Worm (Caenorhabditis elegans) whole organism, L1 larva: Measurements from ENCODE around the gene drr-2.

Experiments used
- C16A3.4 ChIP-seq: fragments of 150-350 bp; optimal IDR thresholded peaks from 2 replicates; lab custom pipeline; 2014; ENCODE audit warnings: missing biosample characterization, missing genetic modification characterization
- Y116A8C.19 ChIP-seq: sonication (generic microtip); optimal IDR thresholded peaks from 2 replicates; lab custom pipeline; 2016; ENCODE audit warnings: missing compliant biosample characterization, missing genetic modification characterization, borderline replicate concordance
- aha-1 ChIP-seq: fragments of 150-350 bp; optimal IDR thresholded peaks from 2 replicates; lab custom pipeline; 2014; ENCODE audit warnings: missing biosample characterization, missing genetic modification characterization
- blmp-1 ChIP-seq: fragments of 150-350 bp; optimal IDR thresholded peaks from 2 replicates; lab custom pipeline; 2014; ENCODE audit warnings: missing biosample characterization, missing genetic modification characterization
- ceh-63 ChIP-seq: fragments of 200-800 bp; sonication (Bioruptor generic); optimal IDR thresholded peaks from 2 replicates; lab custom pipeline; 2018; ENCODE audit warnings: mild to moderate bottlenecking, missing genetic modification characterization, missing compliant biosample characterization
- ceh-82 ChIP-seq, 3 experiments: fragments of 150-350 bp in 1 of 3; sonication (generic microtip) in 2 of 3; optimal IDR thresholded peaks; 2 replicates each; lab custom pipeline; 2014 to 2017; ENCODE audit warnings: missing biosample characterization in 3 of 3, missing genetic modification characterization in 3 of 3
- dsc-1 ChIP-seq: sonication (generic microtip); optimal IDR thresholded peaks from 2 replicates; lab custom pipeline; 2016; ENCODE audit warnings: mild to moderate bottlenecking, missing genetic modification characterization, missing compliant biosample characterization
- efl-1 ChIP-seq, 4 experiments: fragments of 150-350 bp; optimal IDR thresholded peaks in 3 of 4; peaks in 1 of 4; 1 replicate in 1 of 4; 2 replicates in 3 of 4; lab custom pipeline; 2014; ENCODE audit warnings: missing biosample characterization in 2 of 4, missing genetic modification characterization in 2 of 4, missing genetic modification reagents in 2 of 4
- elt-2 ChIP-seq: sonication (generic microtip); optimal IDR thresholded peaks from 2 replicates; lab custom pipeline; 2016; ENCODE audit warnings: missing genetic modification characterization, mild to moderate bottlenecking, inconsistent platforms, missing compliant biosample characterization, missing genetic modification reagents
- elt-3 ChIP-seq, 6 experiments: fragments of 150-350 bp in 1 of 6; sonication (generic microtip); optimal IDR thresholded peaks; 2 replicates each; lab custom pipeline; 2017 to 2018; ENCODE audit warnings: missing biosample characterization in 6 of 6, missing genetic modification characterization in 6 of 6, inconsistent platforms in 1 of 6
- fkh-4 ChIP-seq: sonication (generic microtip); optimal IDR thresholded peaks from 2 replicates; lab custom pipeline; 2016; ENCODE audit warnings: missing compliant biosample characterization, missing genetic modification characterization, borderline replicate concordance
- hlh-17 ChIP-seq: fragments of 200-800 bp; sonication (Bioruptor generic); optimal IDR thresholded peaks from 2 replicates; lab custom pipeline; 2018; ENCODE audit warnings: missing genetic modification characterization, mild to moderate bottlenecking, missing compliant biosample characterization, moderate library complexity, borderline replicate concordance
- hpl-2 ChIP-seq: fragments of 150-350 bp; optimal IDR thresholded peaks from 2 replicates; lab custom pipeline; 2014; ENCODE audit warnings: missing biosample characterization, missing genetic modification reagents, missing genetic modification characterization
- lin-13 ChIP-seq: fragments of 150-350 bp; optimal IDR thresholded peaks from 2 replicates; lab custom pipeline; 2014; ENCODE audit warnings: missing biosample characterization, missing genetic modification reagents, missing genetic modification characterization
- lin-14 ChIP-seq: fragments of 200-800 bp; sonication (Bioruptor generic); optimal IDR thresholded peaks from 2 replicates; lab custom pipeline; 2018; ENCODE audit warnings: mild to moderate bottlenecking, missing genetic modification characterization, moderate library complexity, missing compliant biosample characterization
- lin-35 ChIP-seq, 2 experiments: fragments of 150-350 bp; optimal IDR thresholded peaks; 2 replicates each; lab custom pipeline; 2014; ENCODE audit warnings: missing biosample characterization in 2 of 2, missing genetic modification characterization in 2 of 2, missing genetic modification reagents in 2 of 2
- lsy-2 ChIP-seq, 2 experiments: fragments of 150-350 bp; optimal IDR thresholded peaks; 2 replicates each; lab custom pipeline; 2014; ENCODE audit warnings: missing biosample characterization in 2 of 2, missing genetic modification characterization in 2 of 2
- nhr-19 ChIP-seq: fragments of 200-800 bp; sonication (Bioruptor generic); conservative IDR thresholded peaks from 2 replicates; pipeline ENCODE4 v1.3.6; 2022; ENCODE audit warnings: missing genetic modification characterization, missing compliant biosample characterization
- nhr-20 ChIP-seq: sonication (generic microtip); optimal IDR thresholded peaks from 2 replicates; lab custom pipeline; 2016; ENCODE audit warnings: mild to moderate bottlenecking, missing genetic modification characterization, missing compliant biosample characterization
- nhr-28 ChIP-seq: fragments of 150-350 bp; optimal IDR thresholded peaks from 2 replicates; lab custom pipeline; 2014; ENCODE audit warnings: missing biosample characterization, missing genetic modification characterization
- nhr-71 ChIP-seq: sonication (generic microtip); optimal IDR thresholded peaks from 2 replicates; lab custom pipeline; 2016; ENCODE audit warnings: mild to moderate bottlenecking, missing genetic modification characterization, moderate library complexity, missing compliant biosample characterization
- nhr-90 ChIP-seq: sonication (generic microtip); optimal IDR thresholded peaks from 2 replicates; lab custom pipeline; 2016; ENCODE audit warnings: mild to moderate bottlenecking, missing genetic modification characterization, missing compliant biosample characterization; ENCODE audit not compliant: poor library complexity
- pag-3 ChIP-seq: sonication (generic microtip); optimal IDR thresholded peaks from 2 replicates; lab custom pipeline; 2017; ENCODE audit warnings: missing genetic modification characterization, mild to moderate bottlenecking, missing compliant biosample characterization, antibody characterized with exemption, borderline replicate concordance; ENCODE audit not compliant: insufficient read depth
- pqm-1 ChIP-seq: sonication (generic microtip); optimal IDR thresholded peaks from 3 replicates; lab custom pipeline; 2017; ENCODE audit warnings: missing biosample characterization, missing genetic modification characterization
- rnt-1 ChIP-seq: sonication (generic microtip); optimal IDR thresholded peaks from 2 replicates; lab custom pipeline; 2016; ENCODE audit warnings: mild to moderate bottlenecking, missing genetic modification characterization, moderate library complexity, missing compliant biosample characterization
- skn-1 ChIP-seq: fragments of 150-350 bp; optimal IDR thresholded peaks from 2 replicates; lab custom pipeline; 2014; ENCODE audit warnings: missing biosample characterization, missing genetic modification characterization
- snpc-4 ChIP-seq: fragments of 150-350 bp; optimal IDR thresholded peaks from 2 replicates; lab custom pipeline; 2014; ENCODE audit warnings: missing biosample characterization, missing genetic modification characterization
- snu-23 ChIP-seq: sonication (generic microtip); optimal IDR thresholded peaks from 2 replicates; lab custom pipeline; 2016; ENCODE audit warnings: missing genetic modification characterization, missing compliant biosample characterization
- swsn-7 ChIP-seq: sonication (generic microtip); optimal IDR thresholded peaks from 2 replicates; lab custom pipeline; 2016; ENCODE audit warnings: missing genetic modification characterization, missing compliant biosample characterization
- tlp-1 ChIP-seq: fragments of 150-350 bp; optimal IDR thresholded peaks from 2 replicates; lab custom pipeline; 2014; ENCODE audit warnings: missing biosample characterization, missing genetic modification characterization
- unc-130 ChIP-seq: fragments of 150-350 bp; optimal IDR thresholded peaks from 2 replicates; lab custom pipeline; 2017; ENCODE audit warnings: missing biosample characterization, missing genetic modification characterization, inconsistent platforms
- ztf-11 ChIP-seq, 2 experiments: sonication (generic microtip); optimal IDR thresholded peaks; 2 replicates each; lab custom pipeline; 2016 to 2017; ENCODE audit warnings: missing genetic modification characterization in 2 of 2, missing biosample characterization in 1 of 2, missing compliant biosample characterization in 1 of 2
- ztf-4 ChIP-seq: fragments of 150-350 bp; optimal IDR thresholded peaks from 2 replicates; lab custom pipeline; 2014; ENCODE audit warnings: missing biosample characterization, missing genetic modification characterization

Gene drr-2

ce11 chrIII:13621012-13621411 lies 22.4 kb downstream of the drr-2 start:
- no peak for TF ChIP-seq skn-1
- TF ChIP-seq efl-1 (optimal IDR thresholded peaks at IDR 0.05; lab: Kevin White, UChicago): no peak
- TF ChIP-seq efl-1 (GFP tag; optimal IDR thresholded peaks at IDR 0.05 in 1 of 2; lab: Kevin White, UChicago): peak in 1 of 2 experiments; percentile 19
- TF ChIP-seq ztf-11 (tag; optimal IDR thresholded peaks at IDR 0.05; lab: Kevin White, UChicago): no peak

- peak; percentile 76 for TF ChIP-seq lin-14 (GFP tag; lab: Kevin White, UChicago)
- TF ChIP-seq C16A3.4 (tag; lab: Kevin White, UChicago): peak; percentile 15
- peak; percentile 56 for TF ChIP-seq rnt-1 (tag; lab: Kevin White, UChicago)
- TF ChIP-seq unc-130 (tag; lab: Kevin White, UChicago): peak; percentile 52
- no peak for TF ChIP-seq hlh-17 (GFP tag; lab: Kevin White, UChicago)
- peak; percentile 57 for TF ChIP-seq nhr-71 (tag; lab: Kevin White, UChicago)
- no peak for TF ChIP-seq nhr-28
- peak; percentile 3 for TF ChIP-seq ztf-4
- peak; percentile 24 for TF ChIP-seq nhr-19
- peak; percentile 49 for TF ChIP-seq snu-23 (GFP tag; lab: Kevin White, UChicago)
- TF ChIP-seq swsn-7 (tag; lab: Kevin White, UChicago): no peak
- peak; percentile 26 for TF ChIP-seq fkh-4 (tag; lab: Kevin White, UChicago)
- peak; percentile 48 for TF ChIP-seq dsc-1 (tag; lab: Kevin White, UChicago)
- TF ChIP-seq lsy-2 (tag; optimal IDR thresholded peaks at IDR 0.05; lab: Kevin White, UChicago): peak; percentile 6 to 52
- TF ChIP-seq ceh-82 (tag; optimal IDR thresholded peaks at IDR 0.05; lab: Kevin White, UChicago): no peak
- TF ChIP-seq pag-3 (tag; lab: Kevin White, UChicago): peak; percentile 31
Measured at ce11 chrIII:13616793-13617192, 26.6 kb downstream of the drr-2 start, which contains the start of gene T12D8.9. T12D8.9 (plus strand) TSS chrIII:13617104.

- TF ChIP-seq snpc-4 (tag; lab: Kevin White, UChicago): no peak
Measured at ce11 chrIII:13615530-13615929, 27.8 kb downstream of the drr-2 start.

ce11 chrIII:13614751-13615150 lies 28.6 kb downstream of the drr-2 start:
- no peak for TF ChIP-seq fkh-4 (tag; lab: Kevin White, UChicago)
- no peak for TF ChIP-seq lin-13
- TF ChIP-seq nhr-28: no peak
- no peak for TF ChIP-seq nhr-90
- TF ChIP-seq aha-1 (tag; lab: Kevin White, UChicago): no peak
- TF ChIP-seq blmp-1 (tag; lab: Kevin White, UChicago): no peak
- TF ChIP-seq ztf-4: no peak

- no peak for TF ChIP-seq hlh-17 (GFP tag; lab: Kevin White, UChicago)
Measured at ce11 chrIII:13614206-13614605, 29.2 kb downstream of the drr-2 start.

- TF ChIP-seq hpl-2 (GFP tag; lab: Kevin White, UChicago): no peak
- no peak for TF ChIP-seq Y116A8C.19
- TF ChIP-seq ceh-63: no peak
- TF ChIP-seq tlp-1 (tag; lab: Kevin White, UChicago): no peak
- no peak for TF ChIP-seq skn-1
- no peak for TF ChIP-seq elt-3 (tag; optimal IDR thresholded peaks at IDR 0.05; lab: Kevin White, UChicago)
- TF ChIP-seq pqm-1 (tag; lab: Kevin White, UChicago): peak; percentile 58
- peak in 1 of 2 experiments; percentile 26 for TF ChIP-seq lin-35 (GFP tag; optimal IDR thresholded peaks at IDR 0.05; lab: Kevin White, UChicago)
- TF ChIP-seq nhr-71 (tag; lab: Kevin White, UChicago): peak; percentile 10
- TF ChIP-seq nhr-20 (tag; lab: Kevin White, UChicago): peak; percentile 12
- peak; percentile 89 for TF ChIP-seq elt-2 (tag; lab: Kevin White, UChicago)
Measured at ce11 chrIII:13607833-13608232, 35.5 kb downstream of the drr-2 start, which contains the start of gene shpk-1. shpk-1 (plus strand) TSS chrIII:13608020.
